Worm (Caenorhabditis elegans) whole organism, L1 larva: ENCODE data around the gene C29E4.15.

Experiments used
- nhr-90 ChIP-seq: sonication (generic microtip); optimal IDR thresholded peaks from 2 replicates; lab custom pipeline; 2016; ENCODE audit warnings: mild to moderate bottlenecking, missing genetic modification characterization, missing compliant biosample characterization; ENCODE audit not compliant: poor library complexity
- snpc-4 ChIP-seq: fragments of 150-350 bp; optimal IDR thresholded peaks from 2 replicates; lab custom pipeline; 2014; ENCODE audit warnings: missing biosample characterization, missing genetic modification characterization

- TF ChIP-seq nhr-90 (tag; lab: Kevin White, UChicago) (no peak), snpc-4 (tag; lab: Kevin White, UChicago) (no peak)
Observed at ce11 chrIII:7948802-7949201, 3.6 kb upstream of the C29E4.15 start, which contains the start of gene col-90.
